3 fruit fly cellular contexts compared by ENCODE assay signal in the genomic region with DNA sequence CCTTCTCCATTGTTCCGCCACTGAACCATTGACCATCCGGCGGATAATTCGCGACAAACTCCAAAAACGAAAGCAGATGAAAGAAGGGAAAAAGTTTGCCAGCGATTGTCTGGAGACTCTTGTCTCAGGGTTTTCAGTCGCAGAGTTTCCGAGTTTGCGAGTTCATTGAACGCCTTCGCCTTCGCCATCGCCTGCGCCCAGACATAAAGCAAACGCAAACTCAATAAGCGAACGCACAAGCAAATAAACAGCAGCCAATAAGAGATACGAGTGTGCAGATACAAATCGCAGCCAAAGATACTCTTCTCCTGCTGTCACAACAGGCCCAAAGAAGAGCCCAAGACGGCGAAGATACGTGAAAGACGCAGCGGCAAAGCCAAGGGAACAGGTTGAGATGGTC.
TF ChIP-seq lines count a peak whose summit lies in the region.

No protein-coding gene starts in this region.

TF ChIP-seq in whole organism, 6 proteins besides CTCF, POLR2A, EP300 and RAD21:
- TF ChIP-seq Dll (optimal IDR thresholded peaks at IDR 0.05; lab: Kevin White, UChicago) (no peak), EcR (GFP tag; optimal IDR thresholded peaks at IDR 0.05; lab: Kevin White, UChicago) (peak; percentile 47 to 67)
TF ChIP-seq in whole organism: peak in this region for 1.

TF ChIP-seq in whole organism, prepupa, 60 proteins besides CTCF, POLR2A, EP300 and RAD21:
- no peak for TF ChIP-seq CG11762 (GFP tag; optimal IDR thresholded peaks at IDR 0.05; lab: Kevin White, UChicago; ENCODE audit: insufficient read depth)
- TF ChIP-seq CG6163 (GFP tag; IDR thresholded peaks at IDR 0.05; lab: Robert Waterston, UW) = peak; percentile 45; the same call in 1 of the 3 replicates

TF ChIP-seq in whole organism, pupa, 21 proteins besides CTCF, POLR2A, EP300 and RAD21:
- TF ChIP-seq CG10348 (GFP tag; IDR thresholded peaks at IDR 0.05; lab: Robert Waterston, UW) = no peak
- no peak for TF ChIP-seq CG12605 (GFP tag; IDR thresholded peaks at IDR 0.05; lab: Robert Waterston, UW)
- no peak for TF ChIP-seq CG34367 (tag; optimal IDR thresholded peaks at IDR 0.05; lab: Kevin White, UChicago)
- peak; percentile 77 for TF ChIP-seq EcR (GFP tag; optimal IDR thresholded peaks at IDR 0.05; lab: Kevin White, UChicago)
- 0 out of 3 replicates have a peak, but pooled peaks have one; percentile 10 for TF ChIP-seq fd96Ca (GFP tag; IDR thresholded peaks at IDR 0.05; lab: Robert Waterston, UW)
